Worm (Caenorhabditis elegans): ENCODE data around the gene Y69A2AR.1.
"Not testable (repeated sequence)": the region's sequence is repeated elsewhere in the genome, so short reads cannot be mapped to it uniquely, and the experiment has no call there.

Y69A2AR.1 gene

ce11 chrIV:2712935-2713334 is 46.1 kb downstream of the Y69A2AR.1 start, which contains the start of gene Y94H6A.12:
Gene Y94H6A.12, minus strand, starts transcription at chrIV:2713035.
- no peak for TF ChIP-seq D2030.7 (GFP tag; IDR thresholded peaks at IDR 0.05)
- no peak for TF ChIP-seq efl-1 (GFP tag; optimal IDR thresholded peaks at IDR 0.05)
- TF ChIP-seq nfya-1 (tag; optimal IDR thresholded peaks at IDR 0.05; ENCODE audit: borderline replicate concordance, insufficient read depth) = no peak
- TF ChIP-seq ceh-58 (GFP tag; IDR thresholded peaks at IDR 0.05) = no peak
- TF ChIP-seq attf-3 (GFP tag; conservative IDR thresholded peaks at IDR 0.05) = no peak
- TF ChIP-seq ama-1 (optimal IDR thresholded peaks at IDR 0.05) = no peak
- no peak for TF ChIP-seq ama-1 (GFP tag; optimal IDR thresholded peaks at IDR 0.05)
- no peak for TF ChIP-seq hlh-12 (tag; optimal IDR thresholded peaks at IDR 0.05)

ce11 chrIV:2716474-2716873 is 49.6 kb downstream of the Y69A2AR.1 start, which contains the start of gene Y94H6A.7:
Gene Y94H6A.7, minus strand, starts transcription at chrIV:2716574.
- not testable (repeated sequence) for TF ChIP-seq ceh-79 (tag; optimal IDR thresholded peaks at IDR 0.05); lin-26 (GFP tag; IDR thresholded peaks at IDR 0.05); pbrm-1 (GFP tag; IDR thresholded peaks at IDR 0.05)

ce11 chrIV:2719734-2720133 is 52.9 kb downstream of the Y69A2AR.1 start, which contains the start of gene ndua-12:
Gene ndua-12, minus strand, starts transcription at chrIV:2719834.
- not testable (repeated sequence) for TF ChIP-seq hmg-20 (GFP tag; IDR thresholded peaks at IDR 0.05); bed-2 (GFP tag; IDR thresholded peaks at IDR 0.05); attf-5 (GFP tag; optimal IDR thresholded peaks at IDR 0.05)

Measured in whole organism, young adult.